Fruit fly (Drosophila melanogaster) whole organism, prepupa: ENCODE data around the gene CG31360.

ENCODE experiments used
- Blimp-1 ChIP-seq: fragments of 200-800 bp; sonication (Bioruptor generic); optimal IDR thresholded peaks from 3 replicates; lab custom pipeline; 2017; ENCODE audit warnings: missing biosample characterization, missing genetic modification characterization, mild to moderate bottlenecking, moderate library complexity, missing genetic modification reagents
- CG10669 ChIP-seq: fragments of 200-800 bp; sonication (Bioruptor generic); optimal IDR thresholded peaks from 3 replicates; lab custom pipeline; 2018; ENCODE audit warnings: missing biosample characterization, mild to moderate bottlenecking, missing genetic modification characterization, moderate library complexity
- CG11762 ChIP-seq: fragments of 200-800 bp; sonication (Bioruptor generic); optimal IDR thresholded peaks from 3 replicates; lab custom pipeline; 2016; ENCODE audit warnings: missing biosample characterization, missing genetic modification characterization; ENCODE audit not compliant: insufficient read depth
- CG1621 ChIP-seq: fragments of 200-800 bp; sonication (Bioruptor generic); optimal IDR thresholded peaks from 3 replicates; lab custom pipeline; 2018; ENCODE audit warnings: missing biosample characterization, mild to moderate bottlenecking, missing genetic modification characterization
- CG16779 ChIP-seq: fragments of 200-800 bp; sonication (Bioruptor generic); optimal IDR thresholded peaks from 3 replicates; lab custom pipeline; 2017; ENCODE audit warnings: missing biosample characterization, mild to moderate bottlenecking, missing genetic modification characterization
- CG4318 ChIP-seq: fragments of 200-800 bp; sonication (Bioruptor generic); optimal IDR thresholded peaks from 3 replicates; lab custom pipeline; 2017; ENCODE audit warnings: missing biosample characterization, mild to moderate bottlenecking, missing genetic modification characterization
- CG6854 ChIP-seq: fragments of 200-800 bp; sonication (Bioruptor generic); optimal IDR thresholded peaks from 2 replicates; lab custom pipeline; 2017; ENCODE audit warnings: missing biosample characterization, mild to moderate bottlenecking, missing genetic modification characterization
- CG8632 ChIP-seq: fragments of 200-800 bp; sonication (Bioruptor generic); optimal IDR thresholded peaks from 3 replicates; lab custom pipeline; 2016; ENCODE audit warnings: missing biosample characterization, missing genetic modification characterization
- Eip78C ChIP-seq: fragments of 200-800 bp; sonication (Bioruptor generic); peaks from one replicate; lab custom pipeline; 2016; ENCODE audit warnings: missing biosample characterization, missing genetic modification characterization
- Hr39 ChIP-seq: fragments of 200-800 bp; sonication (Bioruptor generic); optimal IDR thresholded peaks from 2 replicates; lab custom pipeline; 2016; ENCODE audit warnings: missing biosample characterization, missing genetic modification characterization
- OdsH ChIP-seq: fragments of 200-800 bp; sonication (Bioruptor generic); optimal IDR thresholded peaks from 3 replicates; lab custom pipeline; 2016; ENCODE audit warnings: missing biosample characterization, missing genetic modification characterization
- Sox102F ChIP-seq: fragments of 200-800 bp; sonication (Bioruptor generic); optimal IDR thresholded peaks from 2 replicates; lab custom pipeline; 2016; ENCODE audit warnings: missing biosample characterization, mild to moderate bottlenecking, missing genetic modification characterization
- esn ChIP-seq: fragments of 200-800 bp; sonication (Bioruptor generic); optimal IDR thresholded peaks from 2 replicates; lab custom pipeline; 2016; ENCODE audit warnings: missing biosample characterization, mild to moderate bottlenecking, missing genetic modification characterization, moderate library complexity
- fd85E ChIP-seq: fragments of 200-800 bp; sonication (Bioruptor generic); optimal IDR thresholded peaks from 3 replicates; lab custom pipeline; 2016; ENCODE audit warnings: missing biosample characterization, missing genetic modification characterization

DNA sequence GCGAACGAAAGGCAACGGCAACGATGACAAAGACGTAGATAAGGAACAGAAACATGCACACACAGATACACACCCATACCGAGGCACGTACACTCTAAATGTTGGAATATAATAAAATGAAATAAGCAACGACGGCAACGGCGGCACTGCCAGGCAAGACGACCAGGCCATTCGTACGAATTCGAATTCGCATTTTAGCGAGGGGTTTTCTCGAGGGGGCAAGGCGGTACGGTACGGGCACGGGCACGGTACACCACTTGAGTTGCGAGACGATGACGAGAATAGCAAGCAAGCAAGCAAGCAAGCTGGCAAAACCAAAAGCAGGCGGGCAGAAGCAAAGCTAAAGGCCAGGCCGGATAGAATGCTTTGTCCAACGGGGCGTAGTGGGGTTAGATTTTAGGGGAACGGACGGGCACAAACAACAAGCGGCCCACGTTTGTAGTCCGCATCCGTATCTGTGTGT, 16.3 kb downstream of the CG31360 start:
- TF ChIP-seq Sox102F (GFP tag; lab: Kevin White, UChicago): peak; percentile 39
- no peak for TF ChIP-seq esn
- TF ChIP-seq Hr39 (GFP tag; lab: Kevin White, UChicago): no peak
- TF ChIP-seq CG11762 (GFP tag; lab: Kevin White, UChicago): no peak
- TF ChIP-seq CG6854: peak; percentile 71
- peak; percentile 12 for TF ChIP-seq CG1621 (tag; lab: Kevin White, UChicago)
- TF ChIP-seq CG4318 (GFP tag; lab: Kevin White, UChicago): no peak
- TF ChIP-seq CG16779 (tag; lab: Kevin White, UChicago): no peak
- TF ChIP-seq fd85E (GFP tag; lab: Kevin White, UChicago): no peak
- TF ChIP-seq CG10669 (GFP tag; lab: Kevin White, UChicago): no peak
- no peak for TF ChIP-seq Blimp-1 (GFP tag; lab: Kevin White, UChicago)
- no peak for TF ChIP-seq OdsH (GFP tag; lab: Kevin White, UChicago)
- peak; percentile 76 for TF ChIP-seq Eip78C
- no peak for TF ChIP-seq CG8632 (GFP tag; lab: Kevin White, UChicago)
